Worm (Caenorhabditis elegans): ENCODE results near the gene C14A11.6.

The C14A11.6 gene

ce11 chrX:2837477-2837876 is 23.5 kb upstream of the C14A11.6 start (continued):
- TF ChIP-seq attf-4 (tag; optimal IDR thresholded peaks at IDR 0.05) (no peak), nhr-237 (tag; optimal IDR thresholded peaks at IDR 0.05) (no peak), set-16 (GFP tag; IDR thresholded peaks at IDR 0.05) (no peak), tra-1 (GFP tag; IDR thresholded peaks at IDR 0.05) (no peak), jun-1 (tag; optimal IDR thresholded peaks at IDR 0.05) (no peak), spr-3 (GFP tag; optimal IDR thresholded peaks at IDR 0.05) (no peak), zag-1 (tag; optimal IDR thresholded peaks at IDR 0.05) (no peak), mes-2 (tag; optimal IDR thresholded peaks at IDR 0.05; ENCODE audit: poor library complexity, severe bottlenecking) (no peak), ztf-11 (tag; optimal IDR thresholded peaks at IDR 0.05) (no peak)

- TF ChIP-seq unc-62 (GFP tag; optimal IDR thresholded peaks at IDR 0.05 in 1 of 2) (peak in 1 of 2 experiments; percentile 0), unc-62 (tag; optimal IDR thresholded peaks at IDR 0.05) (no peak), skn-1 (tag; optimal IDR thresholded peaks at IDR 0.05) (no peak), tra-1 (GFP tag; IDR thresholded peaks at IDR 0.05) (peak; percentile 78; the same call in 1 of the 2 replicates), ctbp-1 (GFP tag; IDR thresholded peaks at IDR 0.05) (no peak), Y75B8A.6 (GFP tag; IDR thresholded peaks at IDR 0.05) (no peak), php-3 (GFP tag; IDR thresholded peaks at IDR 0.05) (peak; percentile 71), mxl-3 (GFP tag; optimal IDR thresholded peaks at IDR 0.05) (peak; percentile 2), dmd-9 (GFP tag; IDR thresholded peaks at IDR 0.05) (no peak), daf-16 (GFP tag; optimal IDR thresholded peaks at IDR 0.05) (no peak), daf-16 (tag; optimal IDR thresholded peaks at IDR 0.05) (peak; percentile 59), hlh-11 (tag; optimal IDR thresholded peaks at IDR 0.05) (peak; percentile 61), nhr-237 (tag; optimal IDR thresholded peaks at IDR 0.05) (no peak), F44E2.7 (GFP tag; IDR thresholded peaks at IDR 0.05) (no peak), zfp-2 (tag; optimal IDR thresholded peaks at IDR 0.05) (no peak), dve-1 (tag; optimal IDR thresholded peaks at IDR 0.05; ENCODE audit: insufficient read depth) (peak; percentile 57), lin-1 (GFP tag; IDR thresholded peaks at IDR 0.05) (no peak), pha-4 (GFP tag; IDR thresholded peaks at IDR 0.05) (no peak), pha-4 (tag; optimal IDR thresholded peaks at IDR 0.05) (no peak), pqm-1 (tag; optimal IDR thresholded peaks at IDR 0.05) (peak; percentile 79), dmd-6 (GFP tag; IDR thresholded peaks at IDR 0.05) (peak; percentile 87)
Observed at ce11 chrX:2836770-2837169, 22.8 kb upstream of the C14A11.6 start.

ce11 chrX:2827702-2828182 is 13.8 kb upstream of the C14A11.6 start, which contains the start of gene ssr-2:
ssr-2 (minus strand) TSS chrX:2827752.
- TF ChIP-seq aha-1 (tag), result peak; percentile 6
- TF ChIP-seq unc-39 (tag; optimal IDR thresholded peaks at IDR 0.05), result no peak

- TF ChIP-seq gei-8 (GFP tag; optimal IDR thresholded peaks at IDR 0.05), result no peak
- TF ChIP-seq set-16 (GFP tag; IDR thresholded peaks at IDR 0.05), result peak; percentile 85
- TF ChIP-seq snpc-1.2 (GFP tag; IDR thresholded peaks at IDR 0.05), result 0 out of 2 replicates have a peak, but pooled peaks have one; percentile 34
Observed at ce11 chrX:2826337-2826736, 12.4 kb upstream of the C14A11.6 start.

ce11 chrX:2820148-2820547 is 6.2 kb upstream of the C14A11.6 start, which contains the start of gene tsp-6:
tsp-6 (plus strand) TSS chrX:2820448.
- TF ChIP-seq D1046.2 (GFP tag; IDR thresholded peaks at IDR 0.05), result no peak
- TF ChIP-seq F37D6.2 (tag; optimal IDR thresholded peaks at IDR 0.05), result no peak
- no peak for TF ChIP-seq Y5F2A.4 (GFP tag; optimal IDR thresholded peaks at IDR 0.05)
- no peak for TF ChIP-seq rbr-2 (tag; optimal IDR thresholded peaks at IDR 0.05)
- no peak for TF ChIP-seq nhr-237 (tag; optimal IDR thresholded peaks at IDR 0.05)
- TF ChIP-seq dmd-6 (GFP tag; IDR thresholded peaks at IDR 0.05), result no peak
- no peak for TF ChIP-seq nhr-77 (tag; optimal IDR thresholded peaks at IDR 0.05)
- no peak for TF ChIP-seq ceh-28 (tag; optimal IDR thresholded peaks at IDR 0.05)
